Worm (Caenorhabditis elegans) whole organism, late embryonic: ENCODE results near the gene F57G9.7.

Experiments
- ceh-2 ChIP-seq: sonication (generic microtip); optimal IDR thresholded peaks from 2 replicates; lab custom pipeline; 2016; ENCODE audit warnings: missing genotype, missing genetic modification characterization, missing compliant biosample characterization
- nhr-11 ChIP-seq: fragments of 150-350 bp; optimal IDR thresholded peaks from 2 replicates; lab custom pipeline; 2014; ENCODE audit warnings: missing biosample characterization, missing genetic modification characterization
- pha-2 ChIP-seq: sonication (generic microtip); optimal IDR thresholded peaks from 2 replicates; lab custom pipeline; 2017; ENCODE audit warnings: mild to moderate bottlenecking, missing genetic modification characterization, missing compliant biosample characterization
- unc-55 ChIP-seq: sonication (generic microtip); optimal IDR thresholded peaks from 2 replicates; lab custom pipeline; 2017; ENCODE audit warnings: missing biosample characterization, missing genetic modification reagents, missing genetic modification characterization

DNA sequence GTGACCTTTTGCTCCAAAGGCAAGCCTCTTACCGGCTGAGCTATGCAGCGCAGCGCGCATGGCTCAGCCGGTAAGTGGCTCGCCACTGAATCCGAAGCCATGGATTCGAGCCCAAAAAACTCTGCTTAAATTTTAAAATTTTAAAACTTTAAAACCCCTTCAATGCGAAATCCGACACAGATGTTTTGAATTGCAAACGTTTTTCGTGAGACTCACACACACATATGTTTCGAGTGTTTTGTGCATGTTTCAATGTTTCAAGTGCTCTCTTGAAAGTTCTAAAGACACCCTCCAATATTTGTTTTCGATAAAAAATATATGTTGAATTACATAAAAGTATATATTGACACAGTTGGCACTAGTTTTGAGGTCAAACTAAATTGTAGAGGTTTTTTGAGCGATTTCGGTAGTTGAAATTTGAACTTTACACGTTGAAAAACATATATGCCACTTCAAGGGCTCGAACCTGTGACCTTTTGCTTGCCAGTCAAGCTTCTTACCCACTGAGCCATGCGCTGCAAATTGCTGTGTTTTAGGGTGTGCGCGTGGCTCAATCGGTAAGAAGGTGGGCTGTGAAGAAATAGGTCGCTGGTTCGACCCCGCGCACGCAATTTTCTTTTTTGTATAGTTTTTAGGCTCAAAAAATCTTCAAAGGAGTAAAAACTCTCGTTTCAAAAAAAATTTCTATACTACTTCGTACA, 51.1 kb downstream of the F57G9.7 start:
- TF ChIP-seq ceh-2 (tag; lab: Kevin White, UChicago) (no peak), unc-55 (GFP tag; lab: Kevin White, UChicago) (no peak), nhr-11 (no peak), pha-2 (no peak)
